Worm (Caenorhabditis elegans) whole organism, late embryonic: Measurements from ENCODE around the gene C49F8.1.

Experiments
- F13H6.1 ChIP-seq: sonication (generic microtip); optimal IDR thresholded peaks from 2 replicates; lab custom pipeline; 2016; ENCODE audit warnings: missing genetic modification characterization, missing compliant biosample characterization
- Y22D7AL.16 ChIP-seq: sonication (generic microtip); optimal IDR thresholded peaks from 2 replicates; lab custom pipeline; 2016; ENCODE audit warnings: missing genetic modification characterization, missing compliant biosample characterization
- eyg-1 ChIP-seq: sonication (generic microtip); optimal IDR thresholded peaks from 2 replicates; lab custom pipeline; 2016; ENCODE audit warnings: missing genotype, missing genetic modification characterization, missing compliant biosample characterization
- fkh-10 ChIP-seq: fragments of 150-350 bp; optimal IDR thresholded peaks from 2 replicates; lab custom pipeline; 2014; ENCODE audit warnings: missing biosample characterization, missing genetic modification reagents, missing genetic modification characterization
- fkh-6 ChIP-seq: sonication (generic microtip); optimal IDR thresholded peaks from 2 replicates; lab custom pipeline; 2016; ENCODE audit warnings: missing genetic modification characterization, missing compliant biosample characterization
- hlh-30 ChIP-seq: sonication (generic microtip); optimal IDR thresholded peaks from 2 replicates; lab custom pipeline; 2017; ENCODE audit warnings: antibody characterized with exemption, missing genetic modification characterization, missing compliant biosample characterization; ENCODE audit not compliant: insufficient read depth
- madf-2 ChIP-seq: sonication (generic microtip); optimal IDR thresholded peaks from 2 replicates; lab custom pipeline; 2017; ENCODE audit warnings: missing genetic modification characterization, missing compliant biosample characterization
- nhr-11 ChIP-seq: fragments of 150-350 bp; optimal IDR thresholded peaks from 2 replicates; lab custom pipeline; 2014; ENCODE audit warnings: missing biosample characterization, missing genetic modification characterization
- pha-4 ChIP-seq: fragments of 150-350 bp; optimal IDR thresholded peaks from 2 replicates; lab custom pipeline; 2018; ENCODE audit warnings: missing biosample characterization, missing genetic modification reagents, missing genetic modification characterization
- pqm-1 ChIP-seq: sonication (generic microtip); optimal IDR thresholded peaks from 2 replicates; lab custom pipeline; 2016; ENCODE audit warnings: missing genetic modification characterization, missing compliant biosample characterization
- pros-1 ChIP-seq: fragments of 150-350 bp; optimal IDR thresholded peaks from 2 replicates; lab custom pipeline; 2014; ENCODE audit warnings: missing biosample characterization, missing genetic modification reagents, missing genetic modification characterization
- rnt-1 ChIP-seq: sonication (generic microtip); optimal IDR thresholded peaks from 2 replicates; lab custom pipeline; 2016; ENCODE audit warnings: missing genetic modification characterization, missing compliant biosample characterization
- tbx-2 ChIP-seq: sonication (generic microtip); optimal IDR thresholded peaks from 2 replicates; lab custom pipeline; 2016; ENCODE audit warnings: missing genetic modification characterization, missing compliant biosample characterization
- zip-5 ChIP-seq: sonication (generic microtip); optimal IDR thresholded peaks from 2 replicates; lab custom pipeline; 2016; ENCODE audit warnings: missing genetic modification characterization, missing compliant biosample characterization

ce11 chrX:13376851-13377250, 12.1 kb upstream of the C49F8.1 start, which contains the start of the genes C49F8.14 and gem-1:
- TF ChIP-seq zip-5 (tag; lab: Kevin White, UChicago), result no peak
- TF ChIP-seq fkh-6 (tag; lab: Kevin White, UChicago), result no peak
- no peak for TF ChIP-seq fkh-10
- TF ChIP-seq madf-2 (tag; lab: Kevin White, UChicago), result no peak
- no peak for TF ChIP-seq nhr-11 (tag; lab: Kevin White, UChicago)
- no peak for TF ChIP-seq pha-4
- TF ChIP-seq pros-1 (tag; lab: Kevin White, UChicago), result no peak
- no peak for TF ChIP-seq rnt-1 (tag; lab: Kevin White, UChicago)
- TF ChIP-seq hlh-30 (tag; lab: Kevin White, UChicago), result no peak
- no peak for TF ChIP-seq Y22D7AL.16 (tag; lab: Kevin White, UChicago)
- TF ChIP-seq pqm-1 (tag; lab: Kevin White, UChicago), result no peak
- TF ChIP-seq F13H6.1 (tag; lab: Kevin White, UChicago), result no peak
- TF ChIP-seq tbx-2, result no peak
- no peak for TF ChIP-seq eyg-1 (tag; lab: Kevin White, UChicago)
